Worm (Caenorhabditis elegans) whole organism, L2 larva: ENCODE data around the gene nob-1.

Experiments
- R02D3.7 ChIP-seq: fragments of 150-350 bp; optimal IDR thresholded peaks from 2 replicates; lab custom pipeline; 2014; ENCODE audit warnings: missing biosample characterization, missing genetic modification characterization
- ZK546.5 ChIP-seq: sonication (generic microtip); optimal IDR thresholded peaks from 2 replicates; lab custom pipeline; 2017; ENCODE audit warnings: missing biosample characterization, missing genetic modification characterization
- alr-1 ChIP-seq: fragments of 150-350 bp; optimal IDR thresholded peaks from 2 replicates; lab custom pipeline; 2014; ENCODE audit warnings: missing biosample characterization, missing genetic modification characterization
- blmp-1 ChIP-seq: sonication (generic microtip); optimal IDR thresholded peaks from 2 replicates; lab custom pipeline; 2017; ENCODE audit warnings: missing genetic modification characterization, mild to moderate bottlenecking, missing compliant biosample characterization, antibody characterized with exemption, moderate library complexity; ENCODE audit not compliant: insufficient read depth
- ceh-16 ChIP-seq: fragments of 150-350 bp; optimal IDR thresholded peaks from 2 replicates; lab custom pipeline; 2014; ENCODE audit warnings: missing biosample characterization, missing genetic modification characterization
- elt-3 ChIP-seq: sonication (generic microtip); optimal IDR thresholded peaks from 2 replicates; lab custom pipeline; 2017; ENCODE audit warnings: missing biosample characterization, missing genetic modification characterization
- mdl-1 ChIP-seq, 2 experiments: fragments of 150-350 bp in 1 of 2; sonication (generic microtip) in 1 of 2; optimal IDR thresholded peaks; 2 replicates each; lab custom pipeline; 2017; ENCODE audit warnings: missing biosample characterization in 2 of 2, missing genetic modification characterization in 2 of 2
- nhr-129 ChIP-seq: fragments of 150-350 bp; optimal IDR thresholded peaks from 2 replicates; lab custom pipeline; 2014; ENCODE audit warnings: missing biosample characterization, missing genetic modification characterization
- snpc-4 ChIP-seq: fragments of 150-350 bp; optimal IDR thresholded peaks from 2 replicates; lab custom pipeline; 2014; ENCODE audit warnings: missing biosample characterization, missing genetic modification characterization
- ztf-4 ChIP-seq: fragments of 150-350 bp; optimal IDR thresholded peaks from 2 replicates; lab custom pipeline; 2014; ENCODE audit warnings: missing biosample characterization, missing genetic modification characterization

DNA sequence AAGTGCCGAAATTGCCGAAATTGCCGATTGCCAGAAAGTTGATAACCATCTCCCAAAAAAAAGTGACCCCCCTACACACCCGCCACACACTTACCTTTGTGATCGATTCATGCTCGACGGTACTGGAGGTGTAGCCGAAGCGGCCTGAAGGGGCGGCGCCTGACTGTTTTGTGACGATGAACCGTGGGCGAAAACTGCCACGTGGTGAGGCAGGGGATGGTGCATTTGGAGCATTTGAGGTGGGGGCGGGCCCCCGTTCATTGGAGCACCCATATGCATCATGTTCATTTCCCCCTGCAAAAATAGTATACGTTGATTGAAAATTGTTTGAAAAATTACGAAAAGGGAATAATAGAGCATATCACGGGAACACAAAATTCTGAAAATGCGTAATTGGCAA, 45.9 kb upstream of the nob-1 start, which contains the start of gene Y75B8A.6:
- no peak for TF ChIP-seq ZK546.5 (tag; lab: Kevin White, UChicago)
- TF ChIP-seq snpc-4 (tag; lab: Kevin White, UChicago), result no peak
- TF ChIP-seq blmp-1 (tag; lab: Kevin White, UChicago), result no peak
- no peak for TF ChIP-seq elt-3 (tag; lab: Kevin White, UChicago)
- TF ChIP-seq ceh-16 (tag; lab: Kevin White, UChicago), result no peak
- TF ChIP-seq mdl-1 (tag; optimal IDR thresholded peaks at IDR 0.05; lab: Kevin White, UChicago), result no peak
- no peak for TF ChIP-seq nhr-129 (tag; lab: Kevin White, UChicago)
- no peak for TF ChIP-seq alr-1 (tag; lab: Kevin White, UChicago)
- TF ChIP-seq ztf-4 (tag; lab: Kevin White, UChicago), result no peak
- no peak for TF ChIP-seq R02D3.7 (tag; lab: Kevin White, UChicago)
